Fruit fly (Drosophila melanogaster): ENCODE results near the gene CG43163.

Gene CG43163

dm6 chr3L:8448517-8448889 lies 58.4 kb downstream of the CG43163 start:
- TF ChIP-seq CG34367 (tag; optimal IDR thresholded peaks at IDR 0.05) (peak; percentile 0), CG17806 (tag; optimal IDR thresholded peaks at IDR 0.05) (peak; percentile 44), CG15710 (tag; optimal IDR thresholded peaks at IDR 0.05) (peak; percentile 30), CG14655 (GFP tag; optimal IDR thresholded peaks at IDR 0.05) (peak; percentile 74), CG9948 (tag; optimal IDR thresholded peaks at IDR 0.05) (peak; percentile 36), CG32121 (GFP tag; IDR thresholded peaks at IDR 0.05) (peak; percentile 49; the same call in 1 of the 2 replicates), gl (tag; optimal IDR thresholded peaks at IDR 0.05) (no peak), D1 (tag; optimal IDR thresholded peaks at IDR 0.05) (no peak), Pif1A (GFP tag; optimal IDR thresholded peaks at IDR 0.05) (peak; percentile 54), CG12605 (GFP tag; IDR thresholded peaks at IDR 0.05) (0 out of 2 replicates have a peak, but pooled peaks have one; percentile 7), CG4496 (GFP tag; IDR thresholded peaks at IDR 0.05) (peak; percentile 62; the same call in 1 of the 3 replicates), CG8301 (tag; optimal IDR thresholded peaks at IDR 0.05) (peak; percentile 59), CG13204 (GFP tag; optimal IDR thresholded peaks at IDR 0.05) (no peak), CG10348 (GFP tag; IDR thresholded peaks at IDR 0.05) (no peak), EcR (GFP tag; optimal IDR thresholded peaks at IDR 0.05) (no peak), Ets98B (GFP tag; IDR thresholded peaks at IDR 0.05) (no peak), Snoo (tag; optimal IDR thresholded peaks at IDR 0.05) (no peak), Pif1B (GFP tag; optimal IDR thresholded peaks at IDR 0.05) (peak; percentile 35), rn (GFP tag; IDR thresholded peaks at IDR 0.05) (no peak), CG8159 (tag; optimal IDR thresholded peaks at IDR 0.05) (peak; percentile 44), fd96Ca (GFP tag; IDR thresholded peaks at IDR 0.05) (no peak)

- no peak for TF ChIP-seq CG12605 (GFP tag; IDR thresholded peaks at IDR 0.05)
- TF ChIP-seq CG34367 (tag; optimal IDR thresholded peaks at IDR 0.05) = no peak
- TF ChIP-seq CG15710 (tag; optimal IDR thresholded peaks at IDR 0.05) = no peak
- no peak for TF ChIP-seq Pif1A (GFP tag; optimal IDR thresholded peaks at IDR 0.05)
- no peak for TF ChIP-seq CG17806 (tag; optimal IDR thresholded peaks at IDR 0.05)
- no peak for TF ChIP-seq D1 (tag; optimal IDR thresholded peaks at IDR 0.05)
- no peak for TF ChIP-seq CG32121 (GFP tag; IDR thresholded peaks at IDR 0.05)
- TF ChIP-seq rn (GFP tag; IDR thresholded peaks at IDR 0.05) = no peak
- no peak for TF ChIP-seq CG4496 (GFP tag; IDR thresholded peaks at IDR 0.05)
- TF ChIP-seq CG8301 (tag; optimal IDR thresholded peaks at IDR 0.05) = no peak
- TF ChIP-seq Pif1B (GFP tag; optimal IDR thresholded peaks at IDR 0.05) = no peak
- no peak for TF ChIP-seq Ets98B (GFP tag; IDR thresholded peaks at IDR 0.05)
- TF ChIP-seq CG8159 (tag; optimal IDR thresholded peaks at IDR 0.05) = no peak
- TF ChIP-seq CG10348 (GFP tag; IDR thresholded peaks at IDR 0.05) = no peak
- no peak for TF ChIP-seq CG13204 (GFP tag; optimal IDR thresholded peaks at IDR 0.05)
- no peak for TF ChIP-seq gl (tag; optimal IDR thresholded peaks at IDR 0.05)
- no peak for TF ChIP-seq fd96Ca (GFP tag; IDR thresholded peaks at IDR 0.05)
- no peak for TF ChIP-seq CG9948 (tag; optimal IDR thresholded peaks at IDR 0.05)
Observed at dm6 chr3L:8447795-8448516, 59.0 kb downstream of the CG43163 start.

dm6 chr3L:8446050-8446781 lies 60.7 kb downstream of the CG43163 start:
- TF ChIP-seq CG17806 (tag; optimal IDR thresholded peaks at IDR 0.05) = no peak
- TF ChIP-seq CG32121 (GFP tag; IDR thresholded peaks at IDR 0.05) = 0 out of 2 replicates have a peak, but pooled peaks have one; percentile 33

dm6 chr3L:8445027-8445426 lies 61.9 kb downstream of the CG43163 start:
- TF ChIP-seq CG14655 (GFP tag; optimal IDR thresholded peaks at IDR 0.05) (peak; percentile 38), fd96Ca (GFP tag; IDR thresholded peaks at IDR 0.05) (no peak), Snoo (tag; optimal IDR thresholded peaks at IDR 0.05) (peak; percentile 28), gl (tag; optimal IDR thresholded peaks at IDR 0.05) (no peak), Ets98B (GFP tag; IDR thresholded peaks at IDR 0.05) (no peak), CG9948 (tag; optimal IDR thresholded peaks at IDR 0.05) (peak; percentile 57), CG15710 (tag; optimal IDR thresholded peaks at IDR 0.05) (peak; percentile 48), CG8301 (tag; optimal IDR thresholded peaks at IDR 0.05) (peak; percentile 28), Pif1A (GFP tag; optimal IDR thresholded peaks at IDR 0.05) (no peak), Pif1B (GFP tag; optimal IDR thresholded peaks at IDR 0.05) (peak; percentile 8), CG13204 (GFP tag; optimal IDR thresholded peaks at IDR 0.05) (no peak), CG17806 (tag; optimal IDR thresholded peaks at IDR 0.05) (peak; percentile 55), CG8159 (tag; optimal IDR thresholded peaks at IDR 0.05) (peak; percentile 63), EcR (GFP tag; optimal IDR thresholded peaks at IDR 0.05) (no peak), rn (GFP tag; IDR thresholded peaks at IDR 0.05) (no peak), CG34367 (tag; optimal IDR thresholded peaks at IDR 0.05) (no peak), CG12605 (GFP tag; IDR thresholded peaks at IDR 0.05) (no peak), CG4496 (GFP tag; IDR thresholded peaks at IDR 0.05) (0 out of 3 replicates have a peak, but pooled peaks have one; percentile 46), CG32121 (GFP tag; IDR thresholded peaks at IDR 0.05) (no peak), CG10348 (GFP tag; IDR thresholded peaks at IDR 0.05) (no peak), D1 (tag; optimal IDR thresholded peaks at IDR 0.05) (peak; percentile 42)

- TF ChIP-seq CG9948 (tag; optimal IDR thresholded peaks at IDR 0.05) = peak; percentile 38
- peak; percentile 85 for TF ChIP-seq CG12605 (GFP tag; IDR thresholded peaks at IDR 0.05)
- TF ChIP-seq CG14655 (GFP tag; optimal IDR thresholded peaks at IDR 0.05) = peak; percentile 66
- peak; percentile 6 for TF ChIP-seq gl (tag; optimal IDR thresholded peaks at IDR 0.05)
- peak; percentile 76 for TF ChIP-seq Ets98B (GFP tag; IDR thresholded peaks at IDR 0.05)
- TF ChIP-seq rn (GFP tag; IDR thresholded peaks at IDR 0.05) = peak; percentile 63
- TF ChIP-seq Snoo (tag; optimal IDR thresholded peaks at IDR 0.05) = peak; percentile 74
- TF ChIP-seq CG32121 (GFP tag; IDR thresholded peaks at IDR 0.05) = peak; percentile 71
- TF ChIP-seq CG13204 (GFP tag; optimal IDR thresholded peaks at IDR 0.05) = peak; percentile 15
- TF ChIP-seq EcR (GFP tag; optimal IDR thresholded peaks at IDR 0.05) = no peak
- TF ChIP-seq CG34367 (tag; optimal IDR thresholded peaks at IDR 0.05) = peak; percentile 58
- peak; percentile 61 for TF ChIP-seq CG17806 (tag; optimal IDR thresholded peaks at IDR 0.05)
- TF ChIP-seq Pif1B (GFP tag; optimal IDR thresholded peaks at IDR 0.05) = peak; percentile 81
- TF ChIP-seq CG10348 (GFP tag; IDR thresholded peaks at IDR 0.05) = no peak
- peak; percentile 62 for TF ChIP-seq D1 (tag; optimal IDR thresholded peaks at IDR 0.05)
- TF ChIP-seq Pif1A (GFP tag; optimal IDR thresholded peaks at IDR 0.05) = peak; percentile 85
- peak; percentile 45 for TF ChIP-seq CG8301 (tag; optimal IDR thresholded peaks at IDR 0.05)
- TF ChIP-seq CG15710 (tag; optimal IDR thresholded peaks at IDR 0.05) = peak; percentile 51
- TF ChIP-seq fd96Ca (GFP tag; IDR thresholded peaks at IDR 0.05) = no peak; the same call in 2 of the 3 replicates
- peak; percentile 86 for TF ChIP-seq CG4496 (GFP tag; IDR thresholded peaks at IDR 0.05)
- TF ChIP-seq CG8159 (tag; optimal IDR thresholded peaks at IDR 0.05) = peak; percentile 58
Observed at dm6 chr3L:8441745-8442575, 65.0 kb downstream of the CG43163 start, which contains the start of gene Unr. Gene Unr (minus strand): TSS chr3L:8442381.

Data from whole organism, pupa.